Worm (Caenorhabditis elegans): Measurements from ENCODE around the gene F52B11.2.

ce11 chrIV:14113621-14114020 is 30.3 kb downstream of the F52B11.2 start:
- TF ChIP-seq nhr-77 (tag; optimal IDR thresholded peaks at IDR 0.05) = no peak
- no peak for TF ChIP-seq ztf-11 (tag; optimal IDR thresholded peaks at IDR 0.05)
- TF ChIP-seq ama-1 (optimal IDR thresholded peaks at IDR 0.05) = no peak
- TF ChIP-seq snpc-4 (tag; optimal IDR thresholded peaks at IDR 0.05) = no peak
- TF ChIP-seq nhr-12 (tag; optimal IDR thresholded peaks at IDR 0.05) = no peak
- TF ChIP-seq aly-2 (tag; optimal IDR thresholded peaks at IDR 0.05) = no peak
- no peak for TF ChIP-seq elt-3 (tag; optimal IDR thresholded peaks at IDR 0.05)
- no peak for TF ChIP-seq nhr-21 (tag; optimal IDR thresholded peaks at IDR 0.05)
- TF ChIP-seq skn-1 (tag; optimal IDR thresholded peaks at IDR 0.05) = no peak
- TF ChIP-seq unc-62 (GFP tag; optimal IDR thresholded peaks at IDR 0.05) = no peak
- TF ChIP-seq alr-1 (tag; optimal IDR thresholded peaks at IDR 0.05) = no peak
- TF ChIP-seq nhr-6 (tag; optimal IDR thresholded peaks at IDR 0.05) = no peak
- TF ChIP-seq dmd-4 (tag; optimal IDR thresholded peaks at IDR 0.05) = no peak
- TF ChIP-seq zag-1 (tag; optimal IDR thresholded peaks at IDR 0.05) = no peak
